Fruit fly (Drosophila melanogaster): ENCODE results near the gene Apl.
"Not testable (repeated sequence)": the region's sequence is repeated elsewhere in the genome, so short reads cannot be mapped to it uniquely, and the experiment has no call there.

- not testable (repeated sequence) for TF ChIP-seq usp (GFP tag; optimal IDR thresholded peaks at IDR 0.05); Hnf4 (GFP tag; optimal IDR thresholded peaks at IDR 0.05); N (GFP tag; optimal IDR thresholded peaks at IDR 0.05); dl (GFP tag; optimal IDR thresholded peaks at IDR 0.05; ENCODE audit: insufficient read depth in 1 of 2, partially characterized antibody in 2 of 2); Abd-B (GFP tag; optimal IDR thresholded peaks at IDR 0.05); Sp1 (GFP tag; optimal IDR thresholded peaks at IDR 0.05); fru (GFP tag; optimal IDR thresholded peaks at IDR 0.05); lola (GFP tag; optimal IDR thresholded peaks at IDR 0.05); Hr78 (GFP tag; optimal IDR thresholded peaks at IDR 0.05); psq (GFP tag; optimal IDR thresholded peaks at IDR 0.05); Myc (optimal IDR thresholded peaks at IDR 0.05); dsf (GFP tag; optimal IDR thresholded peaks at IDR 0.05; ENCODE audit: borderline replicate concordance); jim (GFP tag; optimal IDR thresholded peaks at IDR 0.05); pan (optimal IDR thresholded peaks at IDR 0.05)
These were observed 21.7 kb upstream of the Apl start, which contains the start of gene Mipp1 for dm6 chr3L:16573234-16573633.
